Fruit fly (Drosophila melanogaster): ENCODE data around the gene Ulp1.

Gene Ulp1

dm6 chrX:19224580-19225303, 16.8 kb upstream of the Ulp1 start (continued):
- TF ChIP-seq Ravus (GFP tag; IDR thresholded peaks at IDR 0.05), result no peak
- TF ChIP-seq sug (tag; optimal IDR thresholded peaks at IDR 0.05), result no peak
- no peak for TF ChIP-seq Max (GFP tag; optimal IDR thresholded peaks at IDR 0.05)
- TF ChIP-seq CG7271 (tag; optimal IDR thresholded peaks at IDR 0.05), result no peak
- TF ChIP-seq grn (GFP tag; optimal IDR thresholded peaks at IDR 0.05), result no peak
- no peak for TF ChIP-seq Atf6 (GFP tag; IDR thresholded peaks at IDR 0.05)
- TF ChIP-seq Nf-YA (GFP tag; IDR thresholded peaks at IDR 0.05), result no peak
- TF ChIP-seq CG1233 (GFP tag; optimal IDR thresholded peaks at IDR 0.05), result no peak
- no peak for TF ChIP-seq CG3163 (GFP tag; optimal IDR thresholded peaks at IDR 0.05)
- no peak for TF ChIP-seq CG7928 (GFP tag; optimal IDR thresholded peaks at IDR 0.05)
- no peak for TF ChIP-seq CrebB (tag; optimal IDR thresholded peaks at IDR 0.05)
- peak; percentile 91 for TF ChIP-seq Blimp-1 (GFP tag; optimal IDR thresholded peaks at IDR 0.05)
- TF ChIP-seq D19B (GFP tag; optimal IDR thresholded peaks at IDR 0.05), result no peak
- TF ChIP-seq CG30431 (GFP tag; optimal IDR thresholded peaks at IDR 0.05), result no peak
- TF ChIP-seq CG9797 (GFP tag; optimal IDR thresholded peaks at IDR 0.05), result no peak
- TF ChIP-seq Hand (GFP tag; optimal IDR thresholded peaks at IDR 0.05), result no peak
- TF ChIP-seq CG12744 (GFP tag; optimal IDR thresholded peaks at IDR 0.05), result no peak
- no peak for TF ChIP-seq shn (GFP tag; optimal IDR thresholded peaks at IDR 0.05)
- TF ChIP-seq sim (GFP tag; IDR thresholded peaks at IDR 0.05), result no peak
- no peak for TF ChIP-seq CG3726 (GFP tag; IDR thresholded peaks at IDR 0.05)
- TF ChIP-seq chif (GFP tag; optimal IDR thresholded peaks at IDR 0.05), result no peak
- no peak for TF ChIP-seq tll (GFP tag; optimal IDR thresholded peaks at IDR 0.05)
- no peak for TF ChIP-seq CG13894 (tag; optimal IDR thresholded peaks at IDR 0.05)
- TF ChIP-seq CG3407 (GFP tag; optimal IDR thresholded peaks at IDR 0.05), result no peak
- TF ChIP-seq CG9437 (GFP tag; optimal IDR thresholded peaks at IDR 0.05), result peak; percentile 73
- TF ChIP-seq CG8290 (GFP tag; optimal IDR thresholded peaks at IDR 0.05), result no peak
- no peak for TF ChIP-seq CG8290 (tag; optimal IDR thresholded peaks at IDR 0.05)
- TF ChIP-seq bsh (GFP tag; optimal IDR thresholded peaks at IDR 0.05), result peak; percentile 10 to 50
- no peak for TF ChIP-seq CG5245 (GFP tag; optimal IDR thresholded peaks at IDR 0.05)
- peak; percentile 53 for TF ChIP-seq CG30403 (GFP tag; optimal IDR thresholded peaks at IDR 0.05)
- TF ChIP-seq CG1529 (GFP tag; optimal IDR thresholded peaks at IDR 0.05), result no peak
- no peak for TF ChIP-seq CG3065 (GFP tag; optimal IDR thresholded peaks at IDR 0.05)
- no peak for TF ChIP-seq ranshi (GFP tag; IDR thresholded peaks at IDR 0.05)
- TF ChIP-seq Ada2b (GFP tag; IDR thresholded peaks at IDR 0.05), result no peak
- no peak for TF ChIP-seq otp (GFP tag; IDR thresholded peaks at IDR 0.05)
- no peak for TF ChIP-seq cad (GFP tag; optimal IDR thresholded peaks at IDR 0.05)
- no peak for TF ChIP-seq pzg (GFP tag; optimal IDR thresholded peaks at IDR 0.05)
- no peak; the same call in 1 of the 2 replicates for TF ChIP-seq esg (GFP tag; conservative IDR thresholded peaks at IDR 0.05)
- TF ChIP-seq tna (GFP tag; IDR thresholded peaks at IDR 0.05; ENCODE audit: partially characterized antibody), result no peak
- no peak for TF ChIP-seq unc-4 (GFP tag; IDR thresholded peaks at IDR 0.05; ENCODE audit: partially characterized antibody)
- TF ChIP-seq sna (GFP tag; IDR thresholded peaks at IDR 0.05; ENCODE audit: partially characterized antibody), result no peak
- peak; percentile 37 for TF ChIP-seq Hr3 (GFP tag; optimal IDR thresholded peaks at IDR 0.05)
- TF ChIP-seq cas (GFP tag; IDR thresholded peaks at IDR 0.05), result no peak
- no peak for TF ChIP-seq Ets65A (GFP tag)
- TF ChIP-seq CG14050 (GFP tag; IDR thresholded peaks at IDR 0.05), result no peak
- TF ChIP-seq zf30C (GFP tag; optimal IDR thresholded peaks at IDR 0.05), result no peak
- TF ChIP-seq CG10654 (GFP tag; optimal IDR thresholded peaks at IDR 0.05), result no peak
- no peak for TF ChIP-seq CG1792 (GFP tag; optimal IDR thresholded peaks at IDR 0.05)
- no peak for TF ChIP-seq E2f2 (GFP tag; IDR thresholded peaks at IDR 0.05)
- TF ChIP-seq CG6654 (GFP tag; optimal IDR thresholded peaks at IDR 0.05), result no peak
- TF ChIP-seq Rfx (GFP tag; IDR thresholded peaks at IDR 0.05), result no peak
- peak; percentile 3 for TF ChIP-seq CTCF (GFP tag; optimal IDR thresholded peaks at IDR 0.05)

All from whole organism, embryonic.